Worm (Caenorhabditis elegans) whole organism, L4/young adult: Measurements from ENCODE around the gene twk-20.

Source experiments
- dao-5 ChIP-seq: sonication (generic microtip); optimal IDR thresholded peaks from 2 replicates; lab custom pipeline; 2016; ENCODE audit warnings: missing genotype, missing genetic modification characterization, moderate library complexity, missing compliant biosample characterization
- him-1 ChIP-seq: sonication (generic microtip); optimal IDR thresholded peaks from 2 replicates; lab custom pipeline; 2016; ENCODE audit warnings: missing genotype, missing genetic modification reagents, missing genetic modification characterization, missing compliant biosample characterization

DNA sequence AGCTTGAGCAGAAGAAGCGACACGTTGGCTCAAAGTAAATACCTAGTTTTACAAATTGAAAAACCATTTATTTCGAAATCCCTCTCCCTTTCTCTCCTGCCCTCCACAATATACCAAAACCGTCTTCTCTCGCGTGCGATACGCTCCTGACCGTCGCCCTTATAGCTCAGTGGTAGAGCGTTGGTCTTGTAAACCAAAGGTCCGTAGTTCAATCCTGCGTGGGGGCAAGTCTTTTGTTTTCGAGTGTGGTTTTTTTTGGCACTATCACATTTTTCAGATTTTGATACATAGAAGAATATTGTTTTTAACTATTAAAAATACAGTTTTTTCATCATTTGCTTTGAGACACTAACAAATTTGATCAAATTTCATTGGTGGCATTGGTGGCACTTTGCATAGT lies 13.9 kb downstream of the twk-20 start:
- TF ChIP-seq him-1 (tag; lab: Kevin White, UChicago) = no peak
- TF ChIP-seq dao-5 (tag; lab: Kevin White, UChicago) = peak; percentile 22
